Worm (Caenorhabditis elegans) whole organism, L1 larva: Measurements from ENCODE around the gene Y41D4B.14.

Experiments used
- ama-1 ChIP-seq: fragments of 150-350 bp; optimal IDR thresholded peaks from 2 replicates; lab custom pipeline; 2014
- lin-13 ChIP-seq: fragments of 150-350 bp; optimal IDR thresholded peaks from 2 replicates; lab custom pipeline; 2014; ENCODE audit warnings: missing biosample characterization, missing genetic modification reagents, missing genetic modification characterization
- nhr-71 ChIP-seq: sonication (generic microtip); optimal IDR thresholded peaks from 2 replicates; lab custom pipeline; 2016; ENCODE audit warnings: mild to moderate bottlenecking, missing genetic modification characterization, moderate library complexity, missing compliant biosample characterization
- nhr-84 ChIP-seq: sonication (generic microtip); optimal IDR thresholded peaks from 2 replicates; lab custom pipeline; 2017; ENCODE audit warnings: missing biosample characterization, missing genetic modification characterization
- pqm-1 ChIP-seq: sonication (generic microtip); optimal IDR thresholded peaks from 3 replicates; lab custom pipeline; 2017; ENCODE audit warnings: missing biosample characterization, missing genetic modification characterization
- unc-62 ChIP-seq: fragments of 150-350 bp; optimal IDR thresholded peaks from 2 replicates; lab custom pipeline; 2014; ENCODE audit warnings: missing biosample characterization, missing genetic modification reagents, missing genetic modification characterization

DNA sequence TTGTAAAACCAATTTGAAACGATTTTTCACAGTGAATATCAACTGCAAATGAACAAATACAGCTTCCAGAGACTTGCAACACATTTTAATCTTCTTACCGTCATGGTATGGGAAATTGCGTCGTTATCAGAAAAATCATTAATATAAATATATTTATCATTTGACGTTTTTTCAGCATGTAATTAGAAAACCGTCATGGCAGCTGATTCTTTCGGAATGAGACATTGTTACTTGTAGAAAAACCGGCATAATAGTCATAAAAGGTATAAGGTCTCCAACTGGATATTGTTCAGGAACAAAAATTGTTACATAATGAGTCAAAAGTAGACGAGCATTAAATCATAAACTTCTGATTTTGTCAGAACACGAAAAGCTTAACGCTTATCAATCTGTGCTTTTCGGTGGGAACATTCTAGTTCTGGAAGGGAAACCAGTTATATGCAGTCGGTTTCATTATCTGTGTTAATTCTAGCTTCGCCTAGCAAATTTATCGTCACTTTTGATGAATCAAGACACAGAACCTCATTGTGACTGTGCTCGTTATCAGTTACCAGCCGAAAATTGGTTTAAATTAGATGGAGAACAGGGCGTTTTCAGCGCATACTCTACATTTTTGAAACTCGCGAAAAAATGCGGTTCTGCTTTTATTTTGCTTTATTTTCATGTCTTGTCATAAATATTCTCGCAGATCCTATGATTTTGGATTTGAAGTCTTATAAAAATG is 23.5 kb upstream of the Y41D4B.14 start, which contains the start of gene C34H4.2:
- TF ChIP-seq pqm-1, result no peak
- TF ChIP-seq lin-13 (GFP tag; lab: Kevin White, UChicago), result no peak
- no peak for TF ChIP-seq nhr-71 (tag; lab: Kevin White, UChicago)
- TF ChIP-seq nhr-84 (tag; lab: Kevin White, UChicago), result no peak
- no peak for TF ChIP-seq unc-62 (GFP tag; lab: Kevin White, UChicago)
- TF ChIP-seq ama-1 (lab: Kevin White, UChicago), result no peak
